Worm (Caenorhabditis elegans) whole organism, L4 larva: ENCODE results near the gene F46F5.7.

Source experiments
- ceh-82 ChIP-seq: sonication (generic microtip); optimal IDR thresholded peaks from 2 replicates; lab custom pipeline; 2017; ENCODE audit warnings: missing biosample characterization, missing genetic modification characterization
- dmd-9 ChIP-seq: fragments of 200-800 bp; sonication (Bioruptor generic); IDR thresholded peaks from 2 replicates; pipeline ENCODE4 v1.3.6; 2022; ENCODE audit warnings: missing genetic modification reagents, missing genetic modification characterization, missing compliant biosample characterization
- jun-1 ChIP-seq: fragments of 150-350 bp; optimal IDR thresholded peaks from 2 replicates; lab custom pipeline; 2014; ENCODE audit warnings: missing biosample characterization, missing genetic modification reagents, missing genetic modification characterization
- lin-15B ChIP-seq: fragments of 150-350 bp; sonication (generic microtip); optimal IDR thresholded peaks from 3 replicates; lab custom pipeline; 2014; ENCODE audit warnings: missing biosample characterization, missing genetic modification characterization
- nhr-6 ChIP-seq: fragments of 150-350 bp; optimal IDR thresholded peaks from 2 replicates; lab custom pipeline; 2014; ENCODE audit warnings: missing biosample characterization, missing genetic modification characterization
- pqm-1 ChIP-seq: sonication (generic microtip); optimal IDR thresholded peaks from 2 replicates; lab custom pipeline; 2017; ENCODE audit warnings: missing biosample characterization, missing genetic modification characterization
- saeg-2 ChIP-seq: fragments of 200-800 bp; sonication (Bioruptor generic); IDR thresholded peaks from 2 replicates; pipeline ENCODE4 v1.3.6; 2022; ENCODE audit warnings: missing genetic modification reagents, missing genetic modification characterization, missing compliant biosample characterization
- skn-1 ChIP-seq: fragments of 150-350 bp; optimal IDR thresholded peaks from 2 replicates; lab custom pipeline; 2014; ENCODE audit warnings: missing biosample characterization, missing genetic modification characterization
- snpc-4 ChIP-seq: fragments of 150-350 bp; optimal IDR thresholded peaks from 2 replicates; lab custom pipeline; 2014; ENCODE audit warnings: missing biosample characterization, missing genetic modification characterization
- spr-1 ChIP-seq: sonication (generic microtip); optimal IDR thresholded peaks from 2 replicates; lab custom pipeline; 2016; ENCODE audit warnings: mild to moderate bottlenecking, missing genetic modification characterization, missing compliant biosample characterization
- unc-62 ChIP-seq, 3 experiments: fragments of 150-350 bp in 1 of 3; sonication (generic microtip); optimal IDR thresholded peaks in 2 of 3; peaks in 1 of 3; 1 replicate in 1 of 3; 2 replicates in 2 of 3; lab custom pipeline; 2014 to 2017; ENCODE audit warnings: missing biosample characterization in 3 of 3, missing genetic modification characterization in 3 of 3, missing genetic modification reagents in 3 of 3, missing genotype in 1 of 3

- TF ChIP-seq spr-1 (tag; lab: Kevin White, UChicago) (no peak), lin-15B (no peak), pqm-1 (no peak), skn-1 (tag; lab: Kevin White, UChicago) (no peak), saeg-2 (no peak), dmd-9 (no peak), snpc-4 (tag; lab: Kevin White, UChicago) (no peak), ceh-82 (tag; lab: Kevin White, UChicago) (no peak), unc-62 (GFP tag; optimal IDR thresholded peaks at IDR 0.05 in 1 of 2; lab: Kevin White, UChicago) (no peak), unc-62 (tag; optimal IDR thresholded peaks at IDR 0.05; lab: Kevin White, UChicago) (no peak), nhr-6 (no peak), jun-1 (tag; lab: Kevin White, UChicago) (no peak)
Observed at ce11 chrII:782903-783302, 37.5 kb downstream of the F46F5.7 start, which contains the start of gene Y39F10A.3.
